Worm (Caenorhabditis elegans) whole organism, L4 larva: ENCODE data around the gene M03F8.5.

Source experiments
- D1046.2 ChIP-seq: fragments of 200-800 bp; sonication (Bioruptor generic); IDR thresholded peaks from 2 replicates; pipeline ENCODE4 v1.3.6; 2022; ENCODE audit warnings: missing genetic modification characterization, missing compliant biosample characterization
- F10B5.3 ChIP-seq: sonication (generic microtip); optimal IDR thresholded peaks from 2 replicates; lab custom pipeline; 2016; ENCODE audit warnings: mild to moderate bottlenecking, missing genetic modification characterization, missing compliant biosample characterization
- F44E2.7 ChIP-seq: fragments of 200-800 bp; sonication (Bioruptor generic); IDR thresholded peaks from 2 replicates; pipeline ENCODE4 v2.1.2; 2022; ENCODE audit warnings: missing genetic modification characterization, missing compliant biosample characterization
- F49E8.2 ChIP-seq: sonication (generic microtip); optimal IDR thresholded peaks from 2 replicates; lab custom pipeline; 2016; ENCODE audit warnings: missing compliant biosample characterization, mild to moderate bottlenecking, missing genetic modification characterization, borderline replicate concordance
- R02D3.7 ChIP-seq: fragments of 150-350 bp; sonication (generic microtip); optimal IDR thresholded peaks from 3 replicates; lab custom pipeline; 2014; ENCODE audit warnings: missing biosample characterization, missing genetic modification characterization
- T20F7.1 ChIP-seq: fragments of 200-800 bp; sonication (Bioruptor generic); optimal IDR thresholded peaks from 2 replicates; lab custom pipeline; 2018; ENCODE audit warnings: mild to moderate bottlenecking, missing genetic modification characterization, missing compliant biosample characterization
- Y105C5A.15 ChIP-seq: fragments of 200-800 bp; sonication (Bioruptor generic); IDR thresholded peaks from 2 replicates; pipeline ENCODE4 v1.3.6; 2022; ENCODE audit warnings: missing genetic modification characterization, missing compliant biosample characterization
- Y48G9A.11 ChIP-seq: fragments of 200-800 bp; sonication (Bioruptor generic); IDR thresholded peaks from 2 replicates; pipeline ENCODE4 v1.3.6; 2022; ENCODE audit warnings: missing genetic modification reagents, missing genetic modification characterization, missing compliant biosample characterization
- Y75B8A.6 ChIP-seq: fragments of 200-800 bp; sonication (Bioruptor generic); IDR thresholded peaks from 2 replicates; pipeline ENCODE4 v1.3.6; 2022; ENCODE audit warnings: missing genetic modification reagents, missing genetic modification characterization, missing compliant biosample characterization
- ZK337.2 ChIP-seq: fragments of 200-800 bp; sonication (Bioruptor generic); IDR thresholded peaks from 2 replicates; pipeline ENCODE4 v1.3.6; 2022; ENCODE audit warnings: missing genetic modification reagents, missing genetic modification characterization, missing compliant biosample characterization
- ZK546.5 ChIP-seq, 2 experiments: sonication (generic microtip); optimal IDR thresholded peaks; 2 replicates each; lab custom pipeline; 2017; ENCODE audit warnings: missing biosample characterization in 2 of 2, missing genetic modification characterization in 2 of 2
- aha-1 ChIP-seq: fragments of 150-350 bp; peaks from one replicate; lab custom pipeline; 2014; ENCODE audit warnings: missing biosample characterization, missing genetic modification characterization
- ama-1 ChIP-seq: fragments of 150-350 bp; optimal IDR thresholded peaks from 2 replicates; lab custom pipeline; 2014; ENCODE audit warnings: inconsistent platforms, mixed read lengths
- ceh-20 ChIP-seq: fragments of 200-800 bp; sonication (Bioruptor generic); IDR thresholded peaks from 2 replicates; pipeline ENCODE4 v1.3.6; 2022; ENCODE audit warnings: missing genetic modification reagents, missing genetic modification characterization, missing compliant biosample characterization
- ceh-44 ChIP-seq: fragments of 200-800 bp; sonication (Bioruptor generic); IDR thresholded peaks from 2 replicates; pipeline ENCODE4 v1.3.6; 2022; ENCODE audit warnings: missing genetic modification reagents, missing genetic modification characterization, missing compliant biosample characterization
- ces-1 ChIP-seq: fragments of 150-350 bp; sonication (generic microtip); optimal IDR thresholded peaks from 4 replicates; lab custom pipeline; 2014; ENCODE audit warnings: missing biosample characterization, missing genetic modification reagents, missing genetic modification characterization
- daf-12 ChIP-seq: fragments of 150-350 bp; optimal IDR thresholded peaks from 2 replicates; lab custom pipeline; 2014; ENCODE audit warnings: missing biosample characterization, missing genetic modification reagents, missing genetic modification characterization
- daf-16 ChIP-seq, 3 experiments: sonication (generic microtip); optimal IDR thresholded peaks; 2 replicates each; lab custom pipeline; 2016 to 2017; ENCODE audit warnings: missing genetic modification characterization in 3 of 3, missing genetic modification reagents in 3 of 3, mild to moderate bottlenecking in 2 of 3, missing compliant biosample characterization in 2 of 3, missing biosample characterization in 1 of 3, moderate library complexity in 1 of 3
- daf-19 ChIP-seq: fragments of 200-800 bp; sonication (Bioruptor generic); conservative IDR thresholded peaks from 2 replicates; pipeline ENCODE4 v1.3.6; 2022; ENCODE audit warnings: missing genetic modification characterization, missing compliant biosample characterization
- daf-8 ChIP-seq: fragments of 200-800 bp; sonication (Bioruptor generic); IDR thresholded peaks from 2 replicates; pipeline ENCODE4 v1.3.6; 2022; ENCODE audit warnings: missing genetic modification characterization, missing compliant biosample characterization
- dve-1 ChIP-seq: sonication (generic microtip); optimal IDR thresholded peaks from 2 replicates; lab custom pipeline; 2017; ENCODE audit warnings: antibody characterized with exemption, mild to moderate bottlenecking, missing genetic modification characterization, missing compliant biosample characterization; ENCODE audit not compliant: insufficient read depth
- fkh-10 ChIP-seq: fragments of 150-350 bp; optimal IDR thresholded peaks from 2 replicates; lab custom pipeline; 2014; ENCODE audit warnings: missing biosample characterization, missing genetic modification reagents, missing genetic modification characterization
- fos-1 ChIP-seq: fragments of 150-350 bp; optimal IDR thresholded peaks from 2 replicates; lab custom pipeline; 2014; ENCODE audit warnings: missing biosample characterization, missing genetic modification characterization
- hif-1 ChIP-seq, 2 experiments: sonication (generic microtip); optimal IDR thresholded peaks; 2 replicates each; lab custom pipeline; 2016 to 2017; ENCODE audit warnings: missing compliant biosample characterization in 2 of 2, missing genetic modification characterization in 2 of 2, missing genetic modification reagents in 2 of 2, missing genotype in 2 of 2, mild to moderate bottlenecking in 1 of 2
- hlh-11 ChIP-seq: fragments of 200-800 bp; sonication (Bioruptor generic); optimal IDR thresholded peaks from 2 replicates; lab custom pipeline; 2018; ENCODE audit warnings: mild to moderate bottlenecking, missing genetic modification characterization, missing compliant biosample characterization
- hlh-30 ChIP-seq: sonication (generic microtip); optimal IDR thresholded peaks from 2 replicates; lab custom pipeline; 2017; ENCODE audit warnings: antibody characterized with exemption, mild to moderate bottlenecking, missing genetic modification characterization, missing compliant biosample characterization; ENCODE audit not compliant: insufficient read depth
- hmg-1.1 ChIP-seq: fragments of 200-800 bp; sonication (Bioruptor generic); IDR thresholded peaks from 2 replicates; pipeline ENCODE4 v1.3.6; 2022; ENCODE audit warnings: missing genetic modification reagents, missing genetic modification characterization, missing compliant biosample characterization
- jun-1 ChIP-seq: fragments of 150-350 bp; optimal IDR thresholded peaks from 2 replicates; lab custom pipeline; 2014; ENCODE audit warnings: missing biosample characterization, missing genetic modification reagents, missing genetic modification characterization
- lim-7 ChIP-seq: fragments of 200-800 bp; sonication (Bioruptor generic); IDR thresholded peaks from 2 replicates; pipeline ENCODE4 v1.3.6; 2022; ENCODE audit warnings: missing genetic modification characterization, missing compliant biosample characterization
- lin-13 ChIP-seq: fragments of 150-350 bp; optimal IDR thresholded peaks from 2 replicates; lab custom pipeline; 2014; ENCODE audit warnings: missing biosample characterization, missing genetic modification reagents, missing genetic modification characterization
- lin-29 ChIP-seq: fragments of 200-800 bp; sonication (Bioruptor generic); IDR thresholded peaks from 2 replicates; pipeline ENCODE4 v1.3.6; 2022; ENCODE audit warnings: missing genetic modification reagents, missing genetic modification characterization, missing compliant biosample characterization
- lin-38 ChIP-seq: fragments of 200-800 bp; sonication (Bioruptor generic); IDR thresholded peaks from 2 replicates; pipeline ENCODE4 v1.3.6; 2022; ENCODE audit warnings: missing genetic modification reagents, missing genetic modification characterization, missing compliant biosample characterization
- lin-39 ChIP-seq: fragments of 150-350 bp; optimal IDR thresholded peaks from 2 replicates; lab custom pipeline; 2014; ENCODE audit warnings: missing biosample characterization, missing genetic modification reagents, missing genetic modification characterization
- madf-9 ChIP-seq: fragments of 200-800 bp; sonication (Bioruptor generic); conservative IDR thresholded peaks from 2 replicates; pipeline ENCODE4 v1.3.6; 2022; ENCODE audit warnings: missing genetic modification reagents, missing genetic modification characterization, missing compliant biosample characterization
- mdl-1 ChIP-seq, 2 experiments: fragments of 150-350 bp in 1 of 2; sonication (generic microtip) in 1 of 2; optimal IDR thresholded peaks; 2 replicates each; lab custom pipeline; 2014 to 2017; ENCODE audit warnings: missing biosample characterization in 2 of 2, missing genetic modification characterization in 2 of 2
- nhr-102 ChIP-seq: sonication (generic microtip); optimal IDR thresholded peaks from 2 replicates; lab custom pipeline; 2016; ENCODE audit warnings: mild to moderate bottlenecking, missing genetic modification characterization, moderate library complexity, missing compliant biosample characterization
- nhr-6 ChIP-seq: fragments of 150-350 bp; optimal IDR thresholded peaks from 2 replicates; lab custom pipeline; 2014; ENCODE audit warnings: missing biosample characterization, missing genetic modification characterization
- nhr-77 ChIP-seq: fragments of 150-350 bp; optimal IDR thresholded peaks from 2 replicates; lab custom pipeline; 2014; ENCODE audit warnings: missing biosample characterization, missing genetic modification characterization
- rbr-2 ChIP-seq: sonication (generic microtip); optimal IDR thresholded peaks from 2 replicates; lab custom pipeline; 2016; ENCODE audit warnings: missing genotype, missing genetic modification characterization, missing compliant biosample characterization
- tag-97 ChIP-seq: fragments of 200-800 bp; sonication (Bioruptor generic); IDR thresholded peaks from 2 replicates; pipeline ENCODE4 v1.3.6; 2022; ENCODE audit warnings: missing genetic modification characterization, missing compliant biosample characterization
- unc-130 ChIP-seq: sonication (generic microtip); optimal IDR thresholded peaks from 2 replicates; lab custom pipeline; 2016; ENCODE audit warnings: missing genetic modification reagents, missing genetic modification characterization, missing compliant biosample characterization
- vab-7 ChIP-seq: fragments of 200-800 bp; sonication (Bioruptor generic); IDR thresholded peaks from 2 replicates; pipeline ENCODE4 v1.3.6; 2022; ENCODE audit warnings: missing genetic modification reagents, missing genetic modification characterization, missing compliant biosample characterization
- zfp-2 ChIP-seq: sonication (generic microtip); optimal IDR thresholded peaks from 2 replicates; lab custom pipeline; 2016; ENCODE audit warnings: mild to moderate bottlenecking, missing genetic modification characterization, missing compliant biosample characterization
- zip-11 ChIP-seq: fragments of 200-800 bp; sonication (Bioruptor generic); IDR thresholded peaks from 2 replicates; pipeline ENCODE4 v1.3.6; 2022; ENCODE audit warnings: missing genetic modification characterization, missing compliant biosample characterization
- ztf-11 ChIP-seq: fragments of 150-350 bp; optimal IDR thresholded peaks from 2 replicates; lab custom pipeline; 2014; ENCODE audit warnings: missing biosample characterization, missing genetic modification characterization
- ztf-7 ChIP-seq: fragments of 150-350 bp; optimal IDR thresholded peaks from 2 replicates; lab custom pipeline; 2014; ENCODE audit warnings: missing biosample characterization, missing genetic modification characterization

M03F8.5 gene

DNA sequence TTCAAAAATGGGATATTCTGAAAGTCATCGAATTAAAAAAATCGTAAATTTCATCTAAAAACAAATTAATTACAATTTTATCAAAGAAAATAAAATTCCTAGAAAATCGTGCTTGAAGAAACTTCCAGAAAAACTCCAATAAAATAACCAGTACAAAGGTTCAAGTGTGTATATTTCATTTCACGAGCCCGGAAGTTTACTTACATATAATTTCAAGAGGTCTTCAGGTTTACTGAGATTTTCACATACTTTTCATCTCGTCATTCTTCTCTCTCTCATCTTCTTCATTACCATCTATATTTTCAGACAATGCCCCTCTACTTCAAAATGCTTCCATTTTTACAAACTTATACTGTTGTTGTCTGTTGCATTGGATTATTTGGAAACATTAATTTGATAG, 14.4 kb downstream of the M03F8.5 start, which contains the start of gene srsx-18:
srsx-18 (plus strand) TSS at position 301 of the 400 bp plus-strand sequence.
- TF ChIP-seq Y75B8A.6 (GFP tag; lab: Robert Waterston, UW) (no peak), lim-7 (GFP tag; lab: Robert Waterston, UW) (no peak), zfp-2 (tag; lab: Kevin White, UChicago) (no peak), zip-11 (no peak), Y48G9A.11 (GFP tag; lab: Robert Waterston, UW) (no peak), jun-1 (tag; lab: Kevin White, UChicago) (no peak), nhr-102 (tag; lab: Kevin White, UChicago) (no peak), daf-8 (GFP tag; lab: Robert Waterston, UW) (no peak), lin-13 (no peak), hlh-11 (tag; lab: Kevin White, UChicago) (no peak), ZK337.2 (GFP tag; lab: Robert Waterston, UW) (no peak), F44E2.7 (GFP tag; lab: Robert Waterston, UW) (no peak), ceh-20 (no peak), ztf-7 (tag; lab: Kevin White, UChicago) (no peak), tag-97 (GFP tag; lab: Robert Waterston, UW) (no peak), F10B5.3 (tag; lab: Kevin White, UChicago) (no peak), dve-1 (tag; lab: Kevin White, UChicago) (no peak)

DNA sequence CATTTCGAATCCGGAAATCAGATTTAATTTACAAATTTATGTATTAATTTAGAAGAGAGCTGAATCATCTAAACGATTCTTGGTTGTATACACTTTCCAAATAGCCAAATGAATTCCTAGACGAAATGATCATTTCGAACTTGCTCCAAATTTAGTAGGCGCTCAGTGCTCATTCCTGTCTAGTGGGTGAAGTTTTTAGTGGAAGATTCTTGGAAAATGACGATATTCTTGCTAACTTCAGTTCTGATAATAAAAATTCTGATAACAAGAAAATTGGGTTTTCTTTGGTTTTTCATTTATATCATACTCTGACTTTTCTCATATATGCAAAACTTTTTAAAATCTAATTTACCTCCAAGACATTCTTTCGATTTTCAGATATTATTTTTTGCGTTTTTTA, 14.8 kb downstream of the M03F8.5 start:
- no peak for TF ChIP-seq Y105C5A.15
- TF ChIP-seq lin-39 = no peak
- TF ChIP-seq F44E2.7 (GFP tag; lab: Robert Waterston, UW) = no peak
- TF ChIP-seq, all 104 proteins: peak for 0

DNA sequence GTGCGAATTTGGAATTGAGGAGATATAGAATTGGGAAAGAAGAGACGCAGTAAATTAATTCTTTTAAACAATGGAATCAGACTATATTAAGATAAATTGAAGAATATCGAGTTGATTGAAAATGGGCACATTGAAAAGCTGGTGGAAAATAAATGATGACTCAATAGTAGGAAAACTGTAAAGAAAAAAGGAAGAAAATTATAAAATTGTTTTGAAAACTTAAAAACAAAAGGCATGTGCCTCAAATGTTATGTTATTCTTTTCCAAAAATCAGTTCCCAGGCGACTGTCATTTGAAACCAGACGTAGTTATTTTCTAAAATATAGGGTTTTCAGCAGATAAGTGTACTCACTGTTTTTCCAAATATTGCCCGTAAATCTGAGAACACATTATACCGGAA, 16.7 kb downstream of the M03F8.5 start, which contains the start of gene C04E6.12:
C04E6.12 (minus strand) TSS at position 101 of the 400 bp plus-strand sequence.
- TF ChIP-seq ZK337.2 (GFP tag; lab: Robert Waterston, UW) = no peak
- no peak for TF ChIP-seq jun-1 (tag; lab: Kevin White, UChicago)
- no peak for TF ChIP-seq daf-12
- TF ChIP-seq hlh-30 = no peak
- TF ChIP-seq fos-1 (tag; lab: Kevin White, UChicago) = no peak
- no peak for TF ChIP-seq vab-7 (GFP tag; lab: Robert Waterston, UW)
- TF ChIP-seq hmg-1.1 (GFP tag; lab: Robert Waterston, UW) = no peak
- TF ChIP-seq daf-8 (GFP tag; lab: Robert Waterston, UW) = no peak
- TF ChIP-seq lin-38 = no peak
- TF ChIP-seq ztf-11 (tag; lab: Kevin White, UChicago) = no peak
- TF ChIP-seq daf-19 (GFP tag; lab: Robert Waterston, UW) = no peak
- no peak for TF ChIP-seq F49E8.2 (tag; lab: Kevin White, UChicago)
- TF ChIP-seq lin-29 (GFP tag; lab: Robert Waterston, UW) = no peak
- TF ChIP-seq daf-16 (GFP tag; optimal IDR thresholded peaks at IDR 0.05; lab: Kevin White, UChicago) = no peak
- no peak for TF ChIP-seq daf-16 (tag; optimal IDR thresholded peaks at IDR 0.05; lab: Kevin White, UChicago)
- no peak for TF ChIP-seq madf-9
- no peak for TF ChIP-seq R02D3.7 (tag; lab: Kevin White, UChicago)
- TF ChIP-seq nhr-77 (tag; lab: Kevin White, UChicago) = no peak
- no peak for TF ChIP-seq ces-1
- TF ChIP-seq, all 104 proteins: peak for 0

DNA sequence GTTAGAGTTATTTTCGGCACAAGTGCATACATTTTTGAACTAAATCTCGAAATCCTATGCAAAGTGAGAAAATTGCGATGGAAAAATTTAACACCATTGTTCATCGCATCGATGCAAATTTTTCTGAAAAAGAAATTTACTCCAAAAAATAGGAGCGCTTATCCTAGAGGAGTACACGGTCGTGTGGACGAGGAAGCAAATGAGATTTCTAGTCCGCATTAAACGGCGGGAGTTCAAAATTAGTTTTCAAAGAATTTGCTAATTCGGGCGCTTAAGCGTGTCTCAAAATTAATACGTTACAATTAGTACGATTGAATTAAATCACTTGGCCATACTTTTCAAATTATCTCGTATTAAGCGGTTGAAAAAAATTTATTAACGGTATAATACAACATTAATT, 18.9 kb downstream of the M03F8.5 start, which contains the start of gene lrpr-1:
lrpr-1 (minus strand) TSS at position 185 of the 400 bp plus-strand sequence.
- TF ChIP-seq nhr-6 (tag; lab: Kevin White, UChicago) (peak; percentile 75), ceh-44 (GFP tag; lab: Robert Waterston, UW) (0 out of 2 replicates have a peak, but pooled peaks have one; percentile 18), D1046.2 (GFP tag; lab: Robert Waterston, UW) (0 out of 2 replicates have a peak, but pooled peaks have one; percentile 49), rbr-2 (tag; lab: Kevin White, UChicago) (peak; percentile 65), ZK546.5 (tag; optimal IDR thresholded peaks at IDR 0.05; lab: Kevin White, UChicago) (no peak), Y75B8A.6 (GFP tag; lab: Robert Waterston, UW) (no peak), F49E8.2 (tag; lab: Kevin White, UChicago) (peak; percentile 52), hmg-1.1 (GFP tag; lab: Robert Waterston, UW) (peak; percentile 66), unc-130 (GFP tag; lab: Kevin White, UChicago) (peak; percentile 92), ama-1 (lab: Kevin White, UChicago) (no peak), T20F7.1 (GFP tag; lab: Kevin White, UChicago) (peak; percentile 81), Y48G9A.11 (GFP tag; lab: Robert Waterston, UW) (peak; percentile 93), Y105C5A.15 (no peak), aha-1 (peak; percentile 84), mdl-1 (tag; optimal IDR thresholded peaks at IDR 0.05; lab: Kevin White, UChicago) (no peak), fkh-10 (GFP tag; lab: Kevin White, UChicago) (peak; percentile 3), hif-1 (tag; optimal IDR thresholded peaks at IDR 0.05; lab: Kevin White, UChicago) (peak in 1 of 2 experiments; percentile 92)
